Worm (Caenorhabditis elegans) whole organism, L4 larva: ENCODE data around the gene hmg-11.

Experiments used
- D1046.2 ChIP-seq: fragments of 200-800 bp; sonication (Bioruptor generic); IDR thresholded peaks from 2 replicates; pipeline ENCODE4 v1.3.6; 2022; ENCODE audit warnings: missing genetic modification characterization, missing compliant biosample characterization
- F37D6.2 ChIP-seq: sonication (generic microtip); optimal IDR thresholded peaks from 2 replicates; lab custom pipeline; 2016; ENCODE audit warnings: mild to moderate bottlenecking, missing genetic modification characterization, missing compliant biosample characterization
- F44E2.7 ChIP-seq: fragments of 200-800 bp; sonication (Bioruptor generic); IDR thresholded peaks from 2 replicates; pipeline ENCODE4 v2.1.2; 2022; ENCODE audit warnings: missing genetic modification characterization, missing compliant biosample characterization
- R02D3.7 ChIP-seq: fragments of 150-350 bp; sonication (generic microtip); optimal IDR thresholded peaks from 3 replicates; lab custom pipeline; 2014; ENCODE audit warnings: missing biosample characterization, missing genetic modification characterization
- T26A8.4 ChIP-seq: fragments of 200-800 bp; sonication (Bioruptor generic); IDR thresholded peaks from 2 replicates; pipeline ENCODE4 v1.3.6; 2022; ENCODE audit warnings: missing genetic modification characterization, missing compliant biosample characterization
- Y105C5A.15 ChIP-seq: fragments of 200-800 bp; sonication (Bioruptor generic); IDR thresholded peaks from 2 replicates; pipeline ENCODE4 v1.3.6; 2022; ENCODE audit warnings: missing genetic modification characterization, missing compliant biosample characterization
- Y75B8A.6 ChIP-seq: fragments of 200-800 bp; sonication (Bioruptor generic); IDR thresholded peaks from 2 replicates; pipeline ENCODE4 v1.3.6; 2022; ENCODE audit warnings: missing genetic modification reagents, missing genetic modification characterization, missing compliant biosample characterization
- ZK337.2 ChIP-seq: fragments of 200-800 bp; sonication (Bioruptor generic); IDR thresholded peaks from 2 replicates; pipeline ENCODE4 v1.3.6; 2022; ENCODE audit warnings: missing genetic modification reagents, missing genetic modification characterization, missing compliant biosample characterization
- aha-1 ChIP-seq: fragments of 150-350 bp; peaks from one replicate; lab custom pipeline; 2014; ENCODE audit warnings: missing biosample characterization, missing genetic modification characterization
- aly-2 ChIP-seq: sonication (generic microtip); optimal IDR thresholded peaks from 2 replicates; lab custom pipeline; 2018; ENCODE audit warnings: missing biosample characterization, missing genetic modification characterization
- arid-1 ChIP-seq: fragments of 200-800 bp; sonication (Bioruptor generic); conservative IDR thresholded peaks from 2 replicates; pipeline ENCODE4 v1.3.6; 2022; ENCODE audit warnings: missing genetic modification reagents, missing genetic modification characterization, missing compliant biosample characterization
- ceh-28 ChIP-seq: fragments of 150-350 bp; optimal IDR thresholded peaks from 2 replicates; lab custom pipeline; 2014; ENCODE audit warnings: missing biosample characterization, missing genetic modification reagents, missing genetic modification characterization
- ceh-32 ChIP-seq: sonication (generic microtip); optimal IDR thresholded peaks from 2 replicates; lab custom pipeline; 2016; ENCODE audit warnings: mild to moderate bottlenecking, missing genetic modification characterization, missing compliant biosample characterization; ENCODE audit not compliant: poor library complexity
- ceh-44 ChIP-seq: fragments of 200-800 bp; sonication (Bioruptor generic); IDR thresholded peaks from 2 replicates; pipeline ENCODE4 v1.3.6; 2022; ENCODE audit warnings: missing genetic modification reagents, missing genetic modification characterization, missing compliant biosample characterization
- ceh-82 ChIP-seq: sonication (generic microtip); optimal IDR thresholded peaks from 2 replicates; lab custom pipeline; 2017; ENCODE audit warnings: missing biosample characterization, missing genetic modification characterization
- cey-2 ChIP-seq: sonication (generic microtip); optimal IDR thresholded peaks from 3 replicates; lab custom pipeline; 2017; ENCODE audit warnings: missing genetic modification characterization, mild to moderate bottlenecking, missing compliant biosample characterization, antibody characterized with exemption, borderline replicate concordance; ENCODE audit not compliant: insufficient read depth
- daf-12 ChIP-seq: fragments of 150-350 bp; optimal IDR thresholded peaks from 2 replicates; lab custom pipeline; 2014; ENCODE audit warnings: missing biosample characterization, missing genetic modification reagents, missing genetic modification characterization
- daf-8 ChIP-seq: fragments of 200-800 bp; sonication (Bioruptor generic); IDR thresholded peaks from 2 replicates; pipeline ENCODE4 v1.3.6; 2022; ENCODE audit warnings: missing genetic modification characterization, missing compliant biosample characterization
- dmd-6 ChIP-seq: fragments of 200-800 bp; sonication (Bioruptor generic); IDR thresholded peaks from 2 replicates; pipeline ENCODE4 v1.3.6; 2022; ENCODE audit warnings: missing genetic modification reagents, missing genetic modification characterization, missing compliant biosample characterization
- dve-1 ChIP-seq: sonication (generic microtip); optimal IDR thresholded peaks from 2 replicates; lab custom pipeline; 2017; ENCODE audit warnings: antibody characterized with exemption, mild to moderate bottlenecking, missing genetic modification characterization, missing compliant biosample characterization; ENCODE audit not compliant: insufficient read depth
- egl-43 ChIP-seq: fragments of 200-800 bp; sonication (Bioruptor generic); IDR thresholded peaks from 2 replicates; pipeline ENCODE4 v1.3.6; 2022; ENCODE audit warnings: missing genetic modification reagents, missing genetic modification characterization, missing compliant biosample characterization
- fkh-10 ChIP-seq: fragments of 150-350 bp; optimal IDR thresholded peaks from 2 replicates; lab custom pipeline; 2014; ENCODE audit warnings: missing biosample characterization, missing genetic modification reagents, missing genetic modification characterization
- hif-1 ChIP-seq, 2 experiments: sonication (generic microtip); optimal IDR thresholded peaks; 2 replicates each; lab custom pipeline; 2016 to 2017; ENCODE audit warnings: missing compliant biosample characterization in 2 of 2, missing genetic modification characterization in 2 of 2, missing genetic modification reagents in 2 of 2, missing genotype in 2 of 2, mild to moderate bottlenecking in 1 of 2
- hlh-30 ChIP-seq: sonication (generic microtip); optimal IDR thresholded peaks from 2 replicates; lab custom pipeline; 2017; ENCODE audit warnings: antibody characterized with exemption, mild to moderate bottlenecking, missing genetic modification characterization, missing compliant biosample characterization; ENCODE audit not compliant: insufficient read depth
- hmg-1.1 ChIP-seq: fragments of 200-800 bp; sonication (Bioruptor generic); IDR thresholded peaks from 2 replicates; pipeline ENCODE4 v1.3.6; 2022; ENCODE audit warnings: missing genetic modification reagents, missing genetic modification characterization, missing compliant biosample characterization
- jun-1 ChIP-seq: fragments of 150-350 bp; optimal IDR thresholded peaks from 2 replicates; lab custom pipeline; 2014; ENCODE audit warnings: missing biosample characterization, missing genetic modification reagents, missing genetic modification characterization
- lin-38 ChIP-seq: fragments of 200-800 bp; sonication (Bioruptor generic); IDR thresholded peaks from 2 replicates; pipeline ENCODE4 v1.3.6; 2022; ENCODE audit warnings: missing genetic modification reagents, missing genetic modification characterization, missing compliant biosample characterization
- lir-3 ChIP-seq: sonication (generic microtip); optimal IDR thresholded peaks from 2 replicates; lab custom pipeline; 2016; ENCODE audit warnings: mild to moderate bottlenecking, missing genetic modification characterization, missing compliant biosample characterization
- lsy-2 ChIP-seq, 2 experiments: fragments of 150-350 bp in 1 of 2; sonication (generic microtip) in 1 of 2; optimal IDR thresholded peaks; 2 replicates each; lab custom pipeline; 2014 to 2017; ENCODE audit warnings: missing biosample characterization in 2 of 2, missing genetic modification characterization in 2 of 2
- mdl-1 ChIP-seq, 2 experiments: fragments of 150-350 bp in 1 of 2; sonication (generic microtip) in 1 of 2; optimal IDR thresholded peaks; 2 replicates each; lab custom pipeline; 2014 to 2017; ENCODE audit warnings: missing biosample characterization in 2 of 2, missing genetic modification characterization in 2 of 2
- mdt-29 ChIP-seq: fragments of 200-800 bp; sonication (Bioruptor generic); IDR thresholded peaks from 2 replicates; pipeline ENCODE4 v1.3.6; 2022; ENCODE audit warnings: missing genetic modification reagents, missing genetic modification characterization, missing compliant biosample characterization
- mep-1 ChIP-seq: fragments of 150-350 bp; sonication (generic microtip); optimal IDR thresholded peaks from 3 replicates; lab custom pipeline; 2014; ENCODE audit warnings: missing biosample characterization, missing genetic modification characterization
- nhr-237 ChIP-seq: sonication (generic microtip); optimal IDR thresholded peaks from 2 replicates; lab custom pipeline; 2017; ENCODE audit warnings: missing biosample characterization, missing genetic modification characterization
- nhr-41 ChIP-seq: fragments of 200-800 bp; sonication (Bioruptor generic); IDR thresholded peaks from 2 replicates; pipeline ENCODE4 v1.3.6; 2022; ENCODE audit warnings: missing genetic modification reagents, missing genetic modification characterization, missing compliant biosample characterization
- nhr-42 ChIP-seq: fragments of 200-800 bp; sonication (Bioruptor generic); IDR thresholded peaks from 2 replicates; pipeline ENCODE4 v1.3.6; 2022; ENCODE audit warnings: missing genetic modification characterization, missing compliant biosample characterization
- nhr-48 ChIP-seq: sonication (generic microtip); optimal IDR thresholded peaks from 2 replicates; lab custom pipeline; 2016; ENCODE audit warnings: mild to moderate bottlenecking, missing genetic modification characterization, missing compliant biosample characterization
- nhr-6 ChIP-seq: fragments of 150-350 bp; optimal IDR thresholded peaks from 2 replicates; lab custom pipeline; 2014; ENCODE audit warnings: missing biosample characterization, missing genetic modification characterization
- nhr-77 ChIP-seq: fragments of 150-350 bp; optimal IDR thresholded peaks from 2 replicates; lab custom pipeline; 2014; ENCODE audit warnings: missing biosample characterization, missing genetic modification characterization
- pha-4 ChIP-seq, 2 experiments: fragments of 150-350 bp in 1 of 2; fragments of 200-800 bp in 1 of 2; sonication (Bioruptor generic) in 1 of 2; IDR thresholded peaks in 1 of 2; optimal IDR thresholded peaks in 1 of 2; 2 replicates each; pipeline versions ENCODE4 v1.3.6 to Lab custom; 2014 to 2022; ENCODE audit warnings: missing genetic modification characterization in 2 of 2, missing genetic modification reagents in 2 of 2, missing biosample characterization in 1 of 2, missing compliant biosample characterization in 1 of 2
- pqm-1 ChIP-seq: sonication (generic microtip); optimal IDR thresholded peaks from 2 replicates; lab custom pipeline; 2017; ENCODE audit warnings: missing biosample characterization, missing genetic modification characterization
- snpc-1.2 ChIP-seq: fragments of 200-800 bp; sonication (Bioruptor generic); IDR thresholded peaks from 2 replicates; pipeline ENCODE4 v1.3.6; 2022; ENCODE audit warnings: missing genetic modification reagents, missing genetic modification characterization, missing compliant biosample characterization
- spr-1 ChIP-seq: sonication (generic microtip); optimal IDR thresholded peaks from 2 replicates; lab custom pipeline; 2016; ENCODE audit warnings: mild to moderate bottlenecking, missing genetic modification characterization, missing compliant biosample characterization
- tag-97 ChIP-seq: fragments of 200-800 bp; sonication (Bioruptor generic); IDR thresholded peaks from 2 replicates; pipeline ENCODE4 v1.3.6; 2022; ENCODE audit warnings: missing genetic modification characterization, missing compliant biosample characterization
- tra-1 ChIP-seq: fragments of 200-800 bp; sonication (Bioruptor generic); IDR thresholded peaks from 2 replicates; pipeline ENCODE4 v1.3.6; 2022; ENCODE audit warnings: missing genetic modification reagents, missing genetic modification characterization, missing compliant biosample characterization
- unc-62 ChIP-seq, 3 experiments: fragments of 150-350 bp in 1 of 3; sonication (generic microtip); optimal IDR thresholded peaks in 2 of 3; peaks in 1 of 3; 1 replicate in 1 of 3; 2 replicates in 2 of 3; lab custom pipeline; 2014 to 2017; ENCODE audit warnings: missing biosample characterization in 3 of 3, missing genetic modification characterization in 3 of 3, missing genetic modification reagents in 3 of 3, missing genotype in 1 of 3
- vab-7 ChIP-seq: fragments of 200-800 bp; sonication (Bioruptor generic); IDR thresholded peaks from 2 replicates; pipeline ENCODE4 v1.3.6; 2022; ENCODE audit warnings: missing genetic modification reagents, missing genetic modification characterization, missing compliant biosample characterization
- zfp-2 ChIP-seq: sonication (generic microtip); optimal IDR thresholded peaks from 2 replicates; lab custom pipeline; 2016; ENCODE audit warnings: mild to moderate bottlenecking, missing genetic modification characterization, missing compliant biosample characterization
- zfp-3 ChIP-seq: fragments of 200-800 bp; sonication (Bioruptor generic); conservative IDR thresholded peaks from 2 replicates; pipeline ENCODE4 v1.3.6; 2022; ENCODE audit warnings: missing genetic modification reagents, missing genetic modification characterization, missing compliant biosample characterization
- zip-11 ChIP-seq: fragments of 200-800 bp; sonication (Bioruptor generic); IDR thresholded peaks from 2 replicates; pipeline ENCODE4 v1.3.6; 2022; ENCODE audit warnings: missing genetic modification characterization, missing compliant biosample characterization
- ztf-7 ChIP-seq: fragments of 150-350 bp; optimal IDR thresholded peaks from 2 replicates; lab custom pipeline; 2014; ENCODE audit warnings: missing biosample characterization, missing genetic modification characterization

Gene hmg-11

DNA sequence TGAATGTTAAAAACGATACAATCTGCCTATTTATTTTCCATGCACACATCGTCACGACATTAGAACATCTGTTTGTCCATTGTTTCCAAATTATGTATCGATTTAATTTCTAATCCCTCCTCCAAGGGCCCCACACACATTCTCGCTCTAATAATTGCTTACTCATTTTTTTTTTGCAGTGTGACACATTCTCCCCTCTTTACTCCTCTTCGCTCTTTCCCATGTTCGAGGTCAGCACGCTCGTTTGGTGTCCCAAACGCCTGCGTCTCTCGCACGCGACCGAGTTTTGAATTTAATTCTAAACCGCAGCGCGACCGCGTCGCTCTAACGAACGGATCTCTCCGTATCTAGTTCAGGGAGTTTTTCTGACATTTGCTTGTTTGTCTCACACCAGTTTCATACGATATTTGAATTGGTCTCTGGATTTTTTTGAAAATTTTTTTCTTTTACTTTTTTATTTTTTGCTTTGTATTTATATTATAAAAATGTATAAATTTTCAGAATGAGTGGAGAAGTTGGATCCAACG lies at the start of gene hmg-11, which contains the start of gene clec-140:
Gene hmg-11, plus strand, starts transcription at position 502 of the 527 bp plus-strand sequence.
Gene clec-140, plus strand, starts transcription at position 477 of the 527 bp plus-strand sequence.
- no peak for TF ChIP-seq ceh-82 (tag; lab: Kevin White, UChicago)
- no peak for TF ChIP-seq mdt-29 (GFP tag; lab: Robert Waterston, UW)
- no peak for TF ChIP-seq mep-1 (tag; lab: Kevin White, UChicago)
- no peak for TF ChIP-seq daf-12 (tag; lab: Kevin White, UChicago)
- peak; percentile 2 for TF ChIP-seq fkh-10 (GFP tag; lab: Kevin White, UChicago)
- no peak for TF ChIP-seq ceh-28 (tag; lab: Kevin White, UChicago)
- no peak for TF ChIP-seq zfp-3 (GFP tag; lab: Robert Waterston, UW)
- no peak; the same call in 1 of the 2 replicates for TF ChIP-seq lin-38 (GFP tag; lab: Robert Waterston, UW)
- TF ChIP-seq tra-1 (GFP tag; lab: Robert Waterston, UW), result no peak
- TF ChIP-seq nhr-41 (GFP tag; lab: Robert Waterston, UW), result 0 out of 2 replicates have a peak, but pooled peaks have one; percentile 40
- no peak for TF ChIP-seq nhr-237
- no peak for TF ChIP-seq ztf-7 (tag; lab: Kevin White, UChicago)
- no peak for TF ChIP-seq F44E2.7 (GFP tag; lab: Robert Waterston, UW)
- TF ChIP-seq jun-1, result no peak
- no peak for TF ChIP-seq arid-1
- TF ChIP-seq aha-1 (tag; lab: Kevin White, UChicago), result no peak
- no peak for TF ChIP-seq zfp-2
- TF ChIP-seq Y75B8A.6 (GFP tag; lab: Robert Waterston, UW), result no peak
- peak; percentile 67 for TF ChIP-seq nhr-77 (tag; lab: Kevin White, UChicago)
- TF ChIP-seq unc-62 (GFP tag; optimal IDR thresholded peaks at IDR 0.05 in 1 of 2; lab: Kevin White, UChicago), result no peak
- TF ChIP-seq unc-62 (tag; optimal IDR thresholded peaks at IDR 0.05; lab: Kevin White, UChicago), result no peak
- no peak for TF ChIP-seq spr-1 (tag; lab: Kevin White, UChicago)
- TF ChIP-seq aly-2 (tag; lab: Kevin White, UChicago), result no peak
- TF ChIP-seq F37D6.2, result no peak
- TF ChIP-seq tag-97, result no peak
- no peak for TF ChIP-seq nhr-6
- TF ChIP-seq pha-4 (GFP tag; IDR thresholded peaks at IDR 0.05; lab: Robert Waterston, UW), result no peak
- no peak for TF ChIP-seq pha-4 (tag; optimal IDR thresholded peaks at IDR 0.05; lab: Kevin White, UChicago)
- no peak for TF ChIP-seq hif-1 (tag; optimal IDR thresholded peaks at IDR 0.05; lab: Kevin White, UChicago)
- peak; percentile 44 for TF ChIP-seq dmd-6 (GFP tag; lab: Robert Waterston, UW)
- TF ChIP-seq egl-43 (GFP tag; lab: Robert Waterston, UW), result no peak
- TF ChIP-seq ceh-44 (GFP tag; lab: Robert Waterston, UW), result no peak
- no peak for TF ChIP-seq R02D3.7
- no peak for TF ChIP-seq cey-2 (tag; lab: Kevin White, UChicago)
- peak; percentile 60; the same call in 1 of the 2 replicates for TF ChIP-seq hmg-1.1 (GFP tag; lab: Robert Waterston, UW)
- peak; percentile 66 for TF ChIP-seq pqm-1
- peak; percentile 91 for TF ChIP-seq hlh-30 (tag; lab: Kevin White, UChicago)
- 0 out of 2 replicates have a peak, but pooled peaks have one; percentile 14 for TF ChIP-seq vab-7 (GFP tag; lab: Robert Waterston, UW)
- no peak for TF ChIP-seq dve-1
- TF ChIP-seq nhr-48, result no peak
- no peak for TF ChIP-seq nhr-42 (GFP tag; lab: Robert Waterston, UW)
- TF ChIP-seq D1046.2 (GFP tag; lab: Robert Waterston, UW), result no peak
- no peak for TF ChIP-seq Y105C5A.15
- TF ChIP-seq daf-8 (GFP tag; lab: Robert Waterston, UW), result no peak
- TF ChIP-seq snpc-1.2, result no peak
- TF ChIP-seq mdl-1 (tag; optimal IDR thresholded peaks at IDR 0.05; lab: Kevin White, UChicago), result peak; percentile 55 to 92
- TF ChIP-seq T26A8.4 (GFP tag; lab: Robert Waterston, UW), result no peak
- TF ChIP-seq ceh-32 (tag; lab: Kevin White, UChicago), result no peak
- no peak for TF ChIP-seq zip-11 (GFP tag; lab: Robert Waterston, UW)
- no peak for TF ChIP-seq lsy-2 (tag; optimal IDR thresholded peaks at IDR 0.05; lab: Kevin White, UChicago)
- no peak for TF ChIP-seq lir-3 (tag; lab: Kevin White, UChicago)
- no peak for TF ChIP-seq ZK337.2 (GFP tag; lab: Robert Waterston, UW)
